Worm (Caenorhabditis elegans) whole organism, late embryonic: ENCODE data around the gene prde-1.

Experiments used
- C38D4.7 ChIP-seq: fragments of 200-800 bp; sonication (Bioruptor generic); optimal IDR thresholded peaks from 2 replicates; lab custom pipeline; 2018; ENCODE audit warnings: mild to moderate bottlenecking, missing genetic modification characterization, moderate library complexity, missing compliant biosample characterization
- K02D7.2 ChIP-seq: sonication (generic microtip); optimal IDR thresholded peaks from 2 replicates; lab custom pipeline; 2017; ENCODE audit warnings: mild to moderate bottlenecking, missing genetic modification characterization, missing compliant biosample characterization
- K09A11.1 ChIP-seq: sonication (generic microtip); optimal IDR thresholded peaks from 2 replicates; lab custom pipeline; 2017; ENCODE audit warnings: antibody characterized with exemption, mild to moderate bottlenecking, missing genetic modification characterization, missing compliant biosample characterization; ENCODE audit not compliant: insufficient read depth
- T23F11.4 ChIP-seq: fragments of 200-800 bp; sonication (Bioruptor generic); optimal IDR thresholded peaks from 2 replicates; lab custom pipeline; 2018; ENCODE audit warnings: mild to moderate bottlenecking, missing genetic modification characterization, missing compliant biosample characterization
- Y22D7AL.16 ChIP-seq: sonication (generic microtip); optimal IDR thresholded peaks from 2 replicates; lab custom pipeline; 2016; ENCODE audit warnings: missing genetic modification characterization, missing compliant biosample characterization
- ceh-14 ChIP-seq: sonication (generic microtip); optimal IDR thresholded peaks from 2 replicates; lab custom pipeline; 2016; ENCODE audit warnings: missing genotype, missing genetic modification characterization, missing compliant biosample characterization
- ceh-18 ChIP-seq: sonication (generic microtip); optimal IDR thresholded peaks from 2 replicates; lab custom pipeline; 2016; ENCODE audit warnings: missing genetic modification characterization, missing compliant biosample characterization
- ceh-19 ChIP-seq: fragments of 200-800 bp; sonication (Bioruptor generic); optimal IDR thresholded peaks from 2 replicates; lab custom pipeline; 2018; ENCODE audit warnings: mild to moderate bottlenecking, missing genetic modification characterization, missing compliant biosample characterization
- ceh-2 ChIP-seq: sonication (generic microtip); optimal IDR thresholded peaks from 2 replicates; lab custom pipeline; 2016; ENCODE audit warnings: missing genotype, missing genetic modification characterization, missing compliant biosample characterization
- ceh-24 ChIP-seq: sonication (generic microtip); optimal IDR thresholded peaks from 2 replicates; lab custom pipeline; 2016; ENCODE audit warnings: mild to moderate bottlenecking, missing genetic modification characterization, missing compliant biosample characterization
- ceh-31 ChIP-seq: sonication (generic microtip); optimal IDR thresholded peaks from 2 replicates; lab custom pipeline; 2016; ENCODE audit warnings: missing genetic modification characterization, missing compliant biosample characterization
- ceh-34 ChIP-seq: sonication (generic microtip); optimal IDR thresholded peaks from 2 replicates; lab custom pipeline; 2016; ENCODE audit warnings: mild to moderate bottlenecking, missing genetic modification characterization, missing compliant biosample characterization
- ceh-9 ChIP-seq: sonication (generic microtip); optimal IDR thresholded peaks from 2 replicates; lab custom pipeline; 2016; ENCODE audit warnings: mild to moderate bottlenecking, missing genetic modification characterization, inconsistent platforms, missing compliant biosample characterization
- dmd-4 ChIP-seq: sonication (generic microtip); optimal IDR thresholded peaks from 2 replicates; lab custom pipeline; 2016; ENCODE audit warnings: borderline replicate concordance, missing genetic modification characterization, missing compliant biosample characterization
- dve-1 ChIP-seq: sonication (generic microtip); optimal IDR thresholded peaks from 2 replicates; lab custom pipeline; 2017; ENCODE audit warnings: antibody characterized with exemption, mild to moderate bottlenecking, missing genetic modification characterization, missing compliant biosample characterization
- elt-2 ChIP-seq: sonication (generic microtip); optimal IDR thresholded peaks from 2 replicates; lab custom pipeline; 2016; ENCODE audit warnings: missing genetic modification reagents, missing genetic modification characterization, missing compliant biosample characterization
- ets-4 ChIP-seq: sonication (generic microtip); optimal IDR thresholded peaks from 2 replicates; lab custom pipeline; 2016; ENCODE audit warnings: missing genetic modification characterization, missing compliant biosample characterization
- fax-1 ChIP-seq: sonication (generic microtip); optimal IDR thresholded peaks from 2 replicates; lab custom pipeline; 2016; ENCODE audit warnings: missing genotype, missing genetic modification characterization, missing compliant biosample characterization
- hlh-13 ChIP-seq: fragments of 200-800 bp; sonication (Bioruptor generic); optimal IDR thresholded peaks from 2 replicates; lab custom pipeline; 2018; ENCODE audit warnings: mild to moderate bottlenecking, missing genetic modification characterization, missing compliant biosample characterization
- hlh-30 ChIP-seq: sonication (generic microtip); optimal IDR thresholded peaks from 2 replicates; lab custom pipeline; 2017; ENCODE audit warnings: antibody characterized with exemption, missing genetic modification characterization, missing compliant biosample characterization; ENCODE audit not compliant: insufficient read depth
- lin-11 ChIP-seq: fragments of 200-800 bp; sonication (Bioruptor generic); optimal IDR thresholded peaks from 2 replicates; lab custom pipeline; 2018; ENCODE audit warnings: mild to moderate bottlenecking, missing genetic modification characterization, missing compliant biosample characterization
- madf-2 ChIP-seq: sonication (generic microtip); optimal IDR thresholded peaks from 2 replicates; lab custom pipeline; 2017; ENCODE audit warnings: missing genetic modification characterization, missing compliant biosample characterization
- mec-3 ChIP-seq: sonication (generic microtip); optimal IDR thresholded peaks from 2 replicates; lab custom pipeline; 2016; ENCODE audit warnings: borderline replicate concordance, missing genetic modification characterization, missing compliant biosample characterization
- nfya-1 ChIP-seq: sonication (generic microtip); optimal IDR thresholded peaks from 2 replicates; lab custom pipeline; 2017; ENCODE audit warnings: missing genetic modification characterization, mild to moderate bottlenecking, missing compliant biosample characterization, antibody characterized with exemption, moderate library complexity
- nhr-11 ChIP-seq: fragments of 150-350 bp; optimal IDR thresholded peaks from 2 replicates; lab custom pipeline; 2014; ENCODE audit warnings: missing biosample characterization, missing genetic modification characterization
- npax-4 ChIP-seq: sonication (generic microtip); optimal IDR thresholded peaks from 2 replicates; lab custom pipeline; 2016; ENCODE audit warnings: missing genetic modification characterization, missing compliant biosample characterization
- odd-2 ChIP-seq: sonication (generic microtip); optimal IDR thresholded peaks from 2 replicates; lab custom pipeline; 2017; ENCODE audit warnings: antibody characterized with exemption, mild to moderate bottlenecking, missing genetic modification characterization, missing compliant biosample characterization
- pros-1 ChIP-seq: fragments of 150-350 bp; optimal IDR thresholded peaks from 2 replicates; lab custom pipeline; 2014; ENCODE audit warnings: missing biosample characterization, missing genetic modification reagents, missing genetic modification characterization
- ref-2 ChIP-seq: sonication (generic microtip); optimal IDR thresholded peaks from 2 replicates; lab custom pipeline; 2016; ENCODE audit warnings: missing genetic modification characterization, missing compliant biosample characterization
- rnt-1 ChIP-seq: sonication (generic microtip); optimal IDR thresholded peaks from 2 replicates; lab custom pipeline; 2016; ENCODE audit warnings: missing genetic modification characterization, missing compliant biosample characterization
- sox-2 ChIP-seq: fragments of 200-800 bp; sonication (Bioruptor generic); IDR thresholded peaks from 2 replicates; pipeline ENCODE4 v1.3.6; 2022; ENCODE audit warnings: missing genetic modification reagents, missing genetic modification characterization, missing compliant biosample characterization
- tbx-2 ChIP-seq: sonication (generic microtip); optimal IDR thresholded peaks from 2 replicates; lab custom pipeline; 2016; ENCODE audit warnings: missing genetic modification characterization, missing compliant biosample characterization
- unc-3 ChIP-seq, 2 experiments: fragments of 200-800 bp in 1 of 2; sonication (Bioruptor generic) in 1 of 2; sonication (generic microtip) in 1 of 2; conservative IDR thresholded peaks in 1 of 2; optimal IDR thresholded peaks in 1 of 2; 2 replicates each; pipeline versions ENCODE4 v1.3.6 to Lab custom; 2016 to 2022; ENCODE audit warnings: missing compliant biosample characterization in 2 of 2, missing genetic modification characterization in 2 of 2, missing genetic modification reagents in 1 of 2
- zip-5 ChIP-seq: sonication (generic microtip); optimal IDR thresholded peaks from 2 replicates; lab custom pipeline; 2016; ENCODE audit warnings: missing genetic modification characterization, missing compliant biosample characterization

prde-1 gene

ce11 chrV:15497731-15498130 is 40.3 kb upstream of the prde-1 start:
- TF ChIP-seq hlh-30 (tag; lab: Kevin White, UChicago) (peak; percentile 58), odd-2 (no peak), pros-1 (tag; lab: Kevin White, UChicago) (peak; percentile 9), elt-2 (tag; lab: Kevin White, UChicago) (peak; percentile 77), rnt-1 (tag; lab: Kevin White, UChicago) (no peak), nfya-1 (tag; lab: Kevin White, UChicago) (peak; percentile 46), tbx-2 (peak; percentile 63), ets-4 (tag; lab: Kevin White, UChicago) (peak; percentile 15), ceh-2 (peak; percentile 8), nhr-11 (no peak), ceh-34 (tag; lab: Kevin White, UChicago) (peak; percentile 48)

- TF ChIP-seq odd-2 (no peak), ceh-14 (no peak), nhr-11 (no peak), ceh-9 (tag; lab: Kevin White, UChicago) (no peak), npax-4 (tag; lab: Kevin White, UChicago) (no peak), C38D4.7 (no peak), mec-3 (tag; lab: Kevin White, UChicago) (no peak), fax-1 (no peak), hlh-13 (GFP tag; lab: Kevin White, UChicago) (no peak), madf-2 (tag; lab: Kevin White, UChicago) (no peak), K02D7.2 (no peak), ceh-18 (tag; lab: Kevin White, UChicago) (no peak), Y22D7AL.16 (tag; lab: Kevin White, UChicago) (no peak), tbx-2 (no peak), elt-2 (tag; lab: Kevin White, UChicago) (no peak), ceh-34 (tag; lab: Kevin White, UChicago) (no peak)
Measured at ce11 chrV:15498434-15498833, 39.6 kb upstream of the prde-1 start, which contains the start of gene C06B8.7. Gene C06B8.7, plus strand, starts transcription at chrV:15498734.

DNA sequence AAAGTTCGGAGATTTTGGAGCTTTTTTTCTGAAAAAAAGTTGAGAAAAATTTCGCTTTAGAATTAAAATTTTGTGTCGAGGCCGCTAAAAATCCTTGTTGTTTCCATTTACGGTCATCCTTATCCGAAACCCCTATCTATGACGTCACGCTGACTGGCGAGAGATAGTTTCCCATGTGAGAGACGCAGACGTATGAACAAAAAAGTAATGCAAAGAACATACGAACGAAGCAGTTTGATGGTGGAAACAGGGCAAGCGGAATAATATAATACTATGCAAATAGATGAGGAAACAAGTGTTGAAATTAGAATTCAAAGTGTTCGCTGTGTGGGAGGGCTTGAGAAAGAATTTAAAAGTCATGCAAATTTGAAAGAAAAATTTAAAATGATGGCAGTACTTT is 38.9 kb upstream of the prde-1 start:
- no peak for TF ChIP-seq K09A11.1
- no peak for TF ChIP-seq ref-2
- no peak for TF ChIP-seq ceh-2
- TF ChIP-seq ceh-31, result no peak
- TF ChIP-seq T23F11.4 (GFP tag; lab: Kevin White, UChicago), result no peak
- TF ChIP-seq lin-11 (tag; lab: Kevin White, UChicago), result no peak
- TF ChIP-seq fax-1, result no peak
- TF ChIP-seq unc-3 (GFP tag; conservative IDR thresholded peaks at IDR 0.05; lab: Robert Waterston, UW), result no peak
- no peak for TF ChIP-seq unc-3 (tag; optimal IDR thresholded peaks at IDR 0.05; lab: Kevin White, UChicago)
- no peak for TF ChIP-seq ceh-19 (GFP tag; lab: Kevin White, UChicago)
- no peak for TF ChIP-seq ceh-34 (tag; lab: Kevin White, UChicago)

DNA sequence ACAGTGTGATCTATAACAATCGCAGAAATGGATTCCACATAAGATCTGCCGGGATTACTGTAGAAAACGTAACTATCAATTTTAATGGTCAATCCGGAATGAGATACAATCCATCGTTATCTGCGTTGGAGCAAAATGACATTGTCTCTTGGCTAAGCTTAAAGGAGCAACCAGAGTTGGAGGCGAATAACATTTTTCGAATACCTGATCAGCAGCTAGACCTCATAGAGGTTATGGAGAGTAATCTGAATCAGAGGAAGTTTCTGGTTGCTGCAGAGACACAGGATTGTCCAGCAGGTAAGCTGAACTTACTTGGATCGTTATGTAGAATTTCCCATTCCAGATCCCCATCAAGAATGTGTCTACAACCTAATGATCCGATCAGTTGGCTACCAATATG is 34.4 kb upstream of the prde-1 start:
- TF ChIP-seq K09A11.1 (no peak), sox-2 (GFP tag; lab: Robert Waterston, UW) (no peak), ceh-34 (tag; lab: Kevin White, UChicago) (no peak), dmd-4 (tag; lab: Kevin White, UChicago) (no peak), unc-3 (GFP tag; conservative IDR thresholded peaks at IDR 0.05; lab: Robert Waterston, UW) (no peak), unc-3 (tag; optimal IDR thresholded peaks at IDR 0.05; lab: Kevin White, UChicago) (no peak), ceh-24 (tag; lab: Kevin White, UChicago) (no peak), dve-1 (tag; lab: Kevin White, UChicago) (no peak), zip-5 (tag; lab: Kevin White, UChicago) (no peak)
